Worm (Caenorhabditis elegans): ENCODE data around the gene oac-11.

ce11 chrII:3877127-3877526, 16.4 kb upstream of the oac-11 start, which contains the start of gene nep-3:
- TF ChIP-seq elt-1 (tag; optimal IDR thresholded peaks at IDR 0.05) (no peak), nhr-237 (tag; optimal IDR thresholded peaks at IDR 0.05) (no peak), R02D3.7 (tag; optimal IDR thresholded peaks at IDR 0.05) (no peak), Y55F3AM.14 (GFP tag; optimal IDR thresholded peaks at IDR 0.05) (no peak), aly-2 (tag; optimal IDR thresholded peaks at IDR 0.05) (no peak), alr-1 (tag; optimal IDR thresholded peaks at IDR 0.05) (no peak), unc-39 (tag; optimal IDR thresholded peaks at IDR 0.05) (no peak)

All from whole organism, L2 larva.